Worm (Caenorhabditis elegans) whole organism, young adult: Measurements from ENCODE around the gene C27H5.6.

Source experiments
- B0019.2 ChIP-seq: fragments of 200-800 bp; sonication (Bioruptor generic); conservative IDR thresholded peaks from 2 replicates; pipeline ENCODE4 v1.3.6; 2022; ENCODE audit warnings: missing genetic modification reagents, missing genetic modification characterization, missing compliant biosample characterization
- B0336.3 ChIP-seq: fragments of 200-800 bp; sonication (Bioruptor generic); IDR thresholded peaks from 2 replicates; pipeline ENCODE4 v1.3.6; 2022; ENCODE audit warnings: missing genetic modification characterization, missing compliant biosample characterization
- F33H1.4 ChIP-seq: fragments of 200-800 bp; sonication (Bioruptor generic); IDR thresholded peaks from 2 replicates; pipeline ENCODE4 v1.3.6; 2022; ENCODE audit warnings: missing genetic modification reagents, missing genetic modification characterization, missing compliant biosample characterization
- F39B2.1 ChIP-seq: fragments of 200-800 bp; sonication (Bioruptor generic); IDR thresholded peaks from 2 replicates; pipeline ENCODE4 v1.3.6; 2022; ENCODE audit warnings: missing genetic modification reagents, missing genetic modification characterization, missing compliant biosample characterization
- F57C9.4 ChIP-seq: sonication (generic microtip); optimal IDR thresholded peaks from 2 replicates; lab custom pipeline; 2017; ENCODE audit warnings: mild to moderate bottlenecking, missing genetic modification characterization, missing compliant biosample characterization
- Y53F4B.3 ChIP-seq: fragments of 200-800 bp; sonication (Bioruptor generic); IDR thresholded peaks from 2 replicates; pipeline ENCODE4 v1.3.6; 2022; ENCODE audit warnings: missing genetic modification reagents, missing genetic modification characterization, missing compliant biosample characterization
- Y53G8AR.9 ChIP-seq: fragments of 200-800 bp; sonication (Bioruptor generic); conservative IDR thresholded peaks from 2 replicates; pipeline ENCODE4 v1.3.6; 2022; ENCODE audit warnings: missing genetic modification reagents, missing genetic modification characterization, missing compliant biosample characterization
- Y79H2A.3 ChIP-seq: fragments of 200-800 bp; sonication (Bioruptor generic); conservative IDR thresholded peaks from 2 replicates; pipeline ENCODE4 v1.3.6; 2022; ENCODE audit warnings: missing genetic modification reagents, missing genetic modification characterization, missing compliant biosample characterization
- akir-1 ChIP-seq: fragments of 200-800 bp; sonication (Bioruptor generic); optimal IDR thresholded peaks from 2 replicates; lab custom pipeline; 2018; ENCODE audit warnings: mild to moderate bottlenecking, missing genetic modification characterization, moderate library complexity, missing compliant biosample characterization
- aptf-3 ChIP-seq: fragments of 200-800 bp; sonication (Bioruptor generic); IDR thresholded peaks from 2 replicates; pipeline ENCODE4 v1.3.6; 2022; ENCODE audit warnings: missing genetic modification characterization, missing compliant biosample characterization
- atf-7 ChIP-seq: sonication (generic microtip); optimal IDR thresholded peaks from 2 replicates; lab custom pipeline; 2017; ENCODE audit warnings: mild to moderate bottlenecking, missing genetic modification characterization, missing compliant biosample characterization
- athp-1 ChIP-seq: sonication (generic microtip); optimal IDR thresholded peaks from 2 replicates; lab custom pipeline; 2017; ENCODE audit warnings: mild to moderate bottlenecking, missing genetic modification characterization, missing compliant biosample characterization
- attf-6 ChIP-seq: fragments of 200-800 bp; sonication (Bioruptor generic); IDR thresholded peaks from 2 replicates; pipeline ENCODE4 v1.3.6; 2022; ENCODE audit warnings: missing genetic modification reagents, missing genetic modification characterization, missing compliant biosample characterization
- ccch-3 ChIP-seq: fragments of 200-800 bp; sonication (Bioruptor generic); optimal IDR thresholded peaks from 2 replicates; lab custom pipeline; 2018; ENCODE audit warnings: mild to moderate bottlenecking, missing genetic modification characterization, missing compliant biosample characterization
- ceh-91 ChIP-seq: fragments of 200-800 bp; sonication (Bioruptor generic); IDR thresholded peaks from 2 replicates; pipeline ENCODE4 v1.3.6; 2022; ENCODE audit warnings: missing genetic modification reagents, missing genetic modification characterization, missing compliant biosample characterization
- chd-7 ChIP-seq: sonication (generic microtip); optimal IDR thresholded peaks from 2 replicates; lab custom pipeline; 2016; ENCODE audit warnings: mild to moderate bottlenecking, missing genetic modification characterization, moderate library complexity, missing compliant biosample characterization
- die-1 ChIP-seq: sonication (generic microtip); optimal IDR thresholded peaks from 2 replicates; lab custom pipeline; 2016; ENCODE audit warnings: missing genotype, mild to moderate bottlenecking, missing genetic modification characterization, missing compliant biosample characterization
- egl-44 ChIP-seq: fragments of 200-800 bp; sonication (Bioruptor generic); IDR thresholded peaks from 2 replicates; pipeline ENCODE4 v1.3.6; 2022; ENCODE audit warnings: missing genetic modification reagents, missing genetic modification characterization, missing compliant biosample characterization
- hlh-12 ChIP-seq: sonication (generic microtip); optimal IDR thresholded peaks from 2 replicates; lab custom pipeline; 2016; ENCODE audit warnings: missing genetic modification characterization, missing compliant biosample characterization
- hsf-1 ChIP-seq: fragments of 200-800 bp; sonication (Bioruptor generic); IDR thresholded peaks from 2 replicates; pipeline ENCODE4 v1.3.6; 2022; ENCODE audit warnings: missing genetic modification reagents, missing genetic modification characterization, missing compliant biosample characterization
- lin-26 ChIP-seq: fragments of 200-800 bp; sonication (Bioruptor generic); IDR thresholded peaks from 2 replicates; pipeline ENCODE4 v1.3.6; 2022; ENCODE audit warnings: missing genetic modification reagents, missing genetic modification characterization, missing compliant biosample characterization
- madf-10 ChIP-seq: sonication (generic microtip); optimal IDR thresholded peaks from 2 replicates; lab custom pipeline; 2016; ENCODE audit warnings: mild to moderate bottlenecking, missing genetic modification characterization, missing compliant biosample characterization
- mel-28 ChIP-seq: sonication (generic microtip); optimal IDR thresholded peaks from 2 replicates; lab custom pipeline; 2016; ENCODE audit warnings: borderline replicate concordance, mild to moderate bottlenecking, missing genetic modification characterization, missing compliant biosample characterization
- nfya-1 ChIP-seq: sonication (generic microtip); optimal IDR thresholded peaks from 2 replicates; lab custom pipeline; 2017; ENCODE audit warnings: antibody characterized with exemption, missing compliant biosample characterization, missing genetic modification characterization, borderline replicate concordance; ENCODE audit not compliant: insufficient read depth
- nhr-120 ChIP-seq: fragments of 200-800 bp; sonication (Bioruptor generic); IDR thresholded peaks from 2 replicates; pipeline ENCODE4 v1.3.6; 2022; ENCODE audit warnings: missing genetic modification characterization, missing compliant biosample characterization
- nhr-80 ChIP-seq: sonication (generic microtip); optimal IDR thresholded peaks from 2 replicates; lab custom pipeline; 2016; ENCODE audit warnings: missing genetic modification characterization, missing compliant biosample characterization
- nhr-90 ChIP-seq: sonication (generic microtip); optimal IDR thresholded peaks from 2 replicates; lab custom pipeline; 2016; ENCODE audit warnings: missing genotype, mild to moderate bottlenecking, missing genetic modification characterization, missing compliant biosample characterization
- pbrm-1 ChIP-seq: fragments of 200-800 bp; sonication (Bioruptor generic); IDR thresholded peaks from 2 replicates; pipeline ENCODE4 v1.3.6; 2022; ENCODE audit warnings: missing genetic modification reagents, missing genetic modification characterization, missing compliant biosample characterization
- snpc-1.1 ChIP-seq: sonication (generic microtip); optimal IDR thresholded peaks from 2 replicates; lab custom pipeline; 2017; ENCODE audit warnings: missing genetic modification characterization, mild to moderate bottlenecking, missing compliant biosample characterization, antibody characterized with exemption, moderate library complexity, missing genotype, missing genetic modification reagents; ENCODE audit not compliant: insufficient read depth
- snpc-1.3 ChIP-seq: sonication (generic microtip); optimal IDR thresholded peaks from 2 replicates; lab custom pipeline; 2017; ENCODE audit warnings: missing genetic modification characterization, mild to moderate bottlenecking, missing compliant biosample characterization, antibody characterized with exemption, moderate library complexity, missing genotype, missing genetic modification reagents; ENCODE audit not compliant: insufficient read depth
- snpc-3.4 ChIP-seq: sonication (generic microtip); optimal IDR thresholded peaks from 2 replicates; lab custom pipeline; 2017; ENCODE audit warnings: missing genetic modification characterization, mild to moderate bottlenecking, missing compliant biosample characterization, antibody characterized with exemption, moderate library complexity, missing genotype, missing genetic modification reagents
- tlf-1 ChIP-seq: fragments of 200-800 bp; sonication (Bioruptor generic); optimal IDR thresholded peaks from 2 replicates; lab custom pipeline; 2018; ENCODE audit warnings: mild to moderate bottlenecking, missing genetic modification characterization, missing compliant biosample characterization
- zfh-2 ChIP-seq: fragments of 200-800 bp; sonication (Bioruptor generic); conservative IDR thresholded peaks from 2 replicates; pipeline ENCODE4 v1.3.6; 2022; ENCODE audit warnings: missing genetic modification reagents, missing genetic modification characterization, missing compliant biosample characterization
- ztf-22 ChIP-seq: fragments of 200-800 bp; sonication (Bioruptor generic); optimal IDR thresholded peaks from 2 replicates; lab custom pipeline; 2018; ENCODE audit warnings: mild to moderate bottlenecking, missing genetic modification characterization, moderate library complexity, missing compliant biosample characterization
- ztf-28 ChIP-seq: fragments of 200-800 bp; sonication (Bioruptor generic); IDR thresholded peaks from 2 replicates; pipeline ENCODE4 v1.3.6; 2022; ENCODE audit warnings: missing genetic modification reagents, missing genetic modification characterization, missing compliant biosample characterization
- ztf-6 ChIP-seq: fragments of 200-800 bp; sonication (Bioruptor generic); IDR thresholded peaks from 2 replicates; pipeline ENCODE4 v1.3.6; 2022; ENCODE audit warnings: missing genetic modification reagents, missing genetic modification characterization, missing compliant biosample characterization

The C27H5.6 gene

ce11 chrII:7199308-7199707, 12.3 kb upstream of the C27H5.6 start, which contains the start of gene E04F6.6:
Gene E04F6.6, minus strand, starts transcription at chrII:7199565.
- no peak for TF ChIP-seq chd-7 (tag; lab: Kevin White, UChicago)
- no peak for TF ChIP-seq mel-28 (tag; lab: Kevin White, UChicago)
- no peak for TF ChIP-seq ztf-22 (GFP tag; lab: Kevin White, UChicago)
- TF ChIP-seq aptf-3 (GFP tag; lab: Robert Waterston, UW) = no peak
- TF ChIP-seq Y53F4B.3 (GFP tag; lab: Robert Waterston, UW) = no peak
- no peak for TF ChIP-seq snpc-1.3 (tag; lab: Kevin White, UChicago)
- no peak for TF ChIP-seq lin-26
- no peak for TF ChIP-seq ceh-91
- no peak for TF ChIP-seq tlf-1 (GFP tag; lab: Kevin White, UChicago)

ce11 chrII:7197434-7197833, 10.4 kb upstream of the C27H5.6 start:
- TF ChIP-seq attf-6 (no peak), pbrm-1 (GFP tag; lab: Robert Waterston, UW) (0 out of 2 replicates have a peak, but pooled peaks have one; percentile 28)

ce11 chrII:7196040-7196439, 9.0 kb upstream of the C27H5.6 start, which contains the start of gene maoc-1:
Gene maoc-1, plus strand, starts transcription at chrII:7196276.
- peak; percentile 39 for TF ChIP-seq nhr-80 (tag; lab: Kevin White, UChicago)
- TF ChIP-seq Y53G8AR.9 (GFP tag; lab: Robert Waterston, UW) = no peak

ce11 chrII:7195541-7195940, 8.5 kb upstream of the C27H5.6 start, which contains the start of gene acdh-12:
Gene acdh-12, minus strand, starts transcription at chrII:7195641.
- no peak for TF ChIP-seq ccch-3 (GFP tag; lab: Kevin White, UChicago)
- no peak for TF ChIP-seq hsf-1 (GFP tag; lab: Robert Waterston, UW)
- TF ChIP-seq madf-10 (tag; lab: Kevin White, UChicago) = no peak
- no peak for TF ChIP-seq Y79H2A.3
- TF ChIP-seq die-1 (tag; lab: Kevin White, UChicago) = no peak
- TF ChIP-seq athp-1 = peak; percentile 81
- TF ChIP-seq, all 124 proteins: peak for 1

- TF ChIP-seq F33H1.4 (GFP tag; lab: Robert Waterston, UW) (no peak), F57C9.4 (no peak), nhr-90 (tag; lab: Kevin White, UChicago) (no peak), madf-10 (tag; lab: Kevin White, UChicago) (no peak), B0019.2 (no peak)
- TF ChIP-seq, all 124 proteins: peak for 0
Observed at ce11 chrII:7189120-7189519, 2.1 kb upstream of the C27H5.6 start, which contains the start of gene E04F6.4. Gene E04F6.4, plus strand, starts transcription at chrII:7189420.

ce11 chrII:7186117-7186516, 893 bp downstream of the C27H5.6 start:
- TF ChIP-seq nfya-1 (tag; lab: Kevin White, UChicago) (no peak), zfh-2 (GFP tag; lab: Robert Waterston, UW) (no peak), nhr-120 (no peak), snpc-3.4 (no peak), F39B2.1 (no peak), B0336.3 (no peak), ztf-28 (GFP tag; lab: Robert Waterston, UW) (no peak), ztf-6 (no peak), atf-7 (tag; lab: Kevin White, UChicago) (no peak), egl-44 (GFP tag; lab: Robert Waterston, UW) (no peak), Y53F4B.3 (GFP tag; lab: Robert Waterston, UW) (no peak), hlh-12 (tag; lab: Kevin White, UChicago) (no peak), snpc-1.1 (tag; lab: Kevin White, UChicago) (no peak), akir-1 (GFP tag; lab: Kevin White, UChicago) (no peak)
